Worm (Caenorhabditis elegans): ENCODE results near the gene T09F3.7.

The T09F3.7 gene

ce11 chrII:10382247-10382646 lies 8.7 kb upstream of the T09F3.7 start (continued):
- TF ChIP-seq chd-7 (tag; optimal IDR thresholded peaks at IDR 0.05) (peak; percentile 51), snpc-4 (GFP tag; optimal IDR thresholded peaks at IDR 0.05) (no peak), snpc-4 (tag; optimal IDR thresholded peaks at IDR 0.05) (peak in 2 of 4 experiments; percentile 41 to 82), Y53F4B.3 (GFP tag; IDR thresholded peaks at IDR 0.05) (no peak)

- TF ChIP-seq rpc-1 (optimal IDR thresholded peaks at IDR 0.05) (no peak), rpc-1 (tag; optimal IDR thresholded peaks at IDR 0.05) (no peak), mcd-1 (GFP tag; IDR thresholded peaks at IDR 0.05) (no peak), attf-5 (GFP tag; optimal IDR thresholded peaks at IDR 0.05) (no peak), C06A6.2 (GFP tag; conservative IDR thresholded peaks at IDR 0.05) (no peak), nhr-80 (tag; optimal IDR thresholded peaks at IDR 0.05) (peak; percentile 32), hsf-1 (GFP tag; IDR thresholded peaks at IDR 0.05) (no peak), B0336.3 (GFP tag; IDR thresholded peaks at IDR 0.05) (no peak), zfh-2 (GFP tag; conservative IDR thresholded peaks at IDR 0.05) (peak; percentile 54; the same call in 1 of the 2 replicates), lin-26 (GFP tag; IDR thresholded peaks at IDR 0.05) (no peak), madf-6 (GFP tag; IDR thresholded peaks at IDR 0.05) (no peak), pbrm-1 (GFP tag; IDR thresholded peaks at IDR 0.05) (no peak), bed-1 (GFP tag; IDR thresholded peaks at IDR 0.05) (no peak), cebp-1 (GFP tag; IDR thresholded peaks at IDR 0.05) (no peak), cebp-1 (tag; optimal IDR thresholded peaks at IDR 0.05) (peak; percentile 25), cebp-2 (GFP tag; IDR thresholded peaks at IDR 0.05) (no peak), K11D2.4 (GFP tag; IDR thresholded peaks at IDR 0.05) (no peak), nhr-179 (tag; optimal IDR thresholded peaks at IDR 0.05) (no peak), B0261.1 (tag; optimal IDR thresholded peaks at IDR 0.05) (no peak), repo-1 (tag; optimal IDR thresholded peaks at IDR 0.05) (no peak), somi-1 (GFP tag; optimal IDR thresholded peaks at IDR 0.05) (no peak), gei-17 (GFP tag; optimal IDR thresholded peaks at IDR 0.05) (no peak)
These were observed 6.1 kb upstream of the T09F3.7 start, which contains the start of gene ztf-27 for ce11 chrII:10384680-10385383. ztf-27 (plus strand) TSS chrII:10385333.

- TF ChIP-seq let-526 (GFP tag; IDR thresholded peaks at IDR 0.05) (0 out of 2 replicates have a peak, but pooled peaks have one; percentile 26), bed-2 (GFP tag; IDR thresholded peaks at IDR 0.05) (no peak), snpc-3.4 (tag; optimal IDR thresholded peaks at IDR 0.05) (peak; percentile 36), K12H6.12 (tag; optimal IDR thresholded peaks at IDR 0.05) (peak; percentile 32), snpc-1.1 (tag; optimal IDR thresholded peaks at IDR 0.05; ENCODE audit: insufficient read depth) (peak; percentile 20), unc-130 (GFP tag; optimal IDR thresholded peaks at IDR 0.05) (no peak), tbx-9 (tag; optimal IDR thresholded peaks at IDR 0.05; ENCODE audit: borderline replicate concordance) (no peak), sptf-2 (GFP tag; optimal IDR thresholded peaks at IDR 0.05) (no peak), egrh-3 (GFP tag; IDR thresholded peaks at IDR 0.05) (no peak), let-607 (tag; optimal IDR thresholded peaks at IDR 0.05) (peak in 1 of 2 experiments; percentile 35), Y95B8A.8 (GFP tag; IDR thresholded peaks at IDR 0.05) (no peak), aptf-2 (GFP tag; conservative IDR thresholded peaks at IDR 0.05) (no peak), F55B11.4 (tag; optimal IDR thresholded peaks at IDR 0.05; ENCODE audit: borderline replicate concordance, insufficient read depth) (no peak), somi-1 (GFP tag; optimal IDR thresholded peaks at IDR 0.05) (no peak), D2030.7 (GFP tag; IDR thresholded peaks at IDR 0.05) (peak; percentile 56), F10E7.11 (tag; optimal IDR thresholded peaks at IDR 0.05) (no peak), lin-35 (GFP tag; optimal IDR thresholded peaks at IDR 0.05) (peak in 1 of 3 experiments; percentile 80), dox-1 (GFP tag; IDR thresholded peaks at IDR 0.05) (peak; percentile 79), chd-7 (tag; optimal IDR thresholded peaks at IDR 0.05) (peak; percentile 33), lin-26 (GFP tag; IDR thresholded peaks at IDR 0.05) (no peak), sea-2 (GFP tag; IDR thresholded peaks at IDR 0.05) (no peak), madf-8 (GFP tag; conservative IDR thresholded peaks at IDR 0.05) (no peak)
These were observed 2.8 kb upstream of the T09F3.7 start for ce11 chrII:10388041-10388706.

All from whole organism, young adult.